Worm (Caenorhabditis elegans): Measurements from ENCODE around the gene vrk-1.

- no peak for TF ChIP-seq nhr-11 (tag; optimal IDR thresholded peaks at IDR 0.05)
- TF ChIP-seq skn-1 (tag; optimal IDR thresholded peaks at IDR 0.05) = no peak
These were observed 24.7 kb downstream of the vrk-1 start for ce11 chrII:5946438-5946837.

All from whole organism, L2 larva.